Fruit fly (Drosophila melanogaster): Measurements from ENCODE around the gene CG9368.

Gene CG9368

dm6 chr3L:19564905-19565700 is 36.3 kb upstream of the CG9368 start:
- no peak for TF ChIP-seq tai (GFP tag; optimal IDR thresholded peaks at IDR 0.05)
- TF ChIP-seq lola (GFP tag; optimal IDR thresholded peaks at IDR 0.05) = no peak
- no peak for TF ChIP-seq Rel (GFP tag; optimal IDR thresholded peaks at IDR 0.05)
- TF ChIP-seq Rel (tag; optimal IDR thresholded peaks at IDR 0.05) = no peak
- no peak for TF ChIP-seq Jra (GFP tag; optimal IDR thresholded peaks at IDR 0.05)
- TF ChIP-seq OdsH (GFP tag; optimal IDR thresholded peaks at IDR 0.05) = no peak
- TF ChIP-seq Dfd (GFP tag; optimal IDR thresholded peaks at IDR 0.05) = no peak
- no peak for TF ChIP-seq usp (GFP tag; optimal IDR thresholded peaks at IDR 0.05)

dm6 chr3L:19566127-19566526 is 35.3 kb upstream of the CG9368 start:
- no peak for TF ChIP-seq N (GFP tag; optimal IDR thresholded peaks at IDR 0.05)
- TF ChIP-seq OdsH (GFP tag; optimal IDR thresholded peaks at IDR 0.05) = no peak
- no peak for TF ChIP-seq CG9705 (GFP tag; optimal IDR thresholded peaks at IDR 0.05)
- TF ChIP-seq Hr78 (GFP tag; optimal IDR thresholded peaks at IDR 0.05) = no peak

dm6 chr3L:19568999-19569398 is 32.4 kb upstream of the CG9368 start:
- TF ChIP-seq Jra (GFP tag; optimal IDR thresholded peaks at IDR 0.05) (no peak), CG9705 (GFP tag; optimal IDR thresholded peaks at IDR 0.05) (no peak), woc (GFP tag; optimal IDR thresholded peaks at IDR 0.05) (no peak), Dfd (GFP tag; optimal IDR thresholded peaks at IDR 0.05) (no peak), Myc (optimal IDR thresholded peaks at IDR 0.05) (peak; percentile 42)

dm6 chr3L:19569407-19569806 is 32.0 kb upstream of the CG9368 start:
- no peak for TF ChIP-seq dsf (GFP tag; optimal IDR thresholded peaks at IDR 0.05; ENCODE audit: borderline replicate concordance)
- no peak for TF ChIP-seq Myc (optimal IDR thresholded peaks at IDR 0.05)

- no peak for TF ChIP-seq dsf (GFP tag; optimal IDR thresholded peaks at IDR 0.05; ENCODE audit: borderline replicate concordance)
- TF ChIP-seq sage (GFP tag; optimal IDR thresholded peaks at IDR 0.05) = no peak
- peak; percentile 92 for TF ChIP-seq Dfd (GFP tag; optimal IDR thresholded peaks at IDR 0.05)
- no peak for TF ChIP-seq HLH106 (tag; optimal IDR thresholded peaks at IDR 0.05)
- no peak for TF ChIP-seq rgr (GFP tag; optimal IDR thresholded peaks at IDR 0.05)
These were observed 27.0 kb upstream of the CG9368 start for dm6 chr3L:19574452-19574851.

- TF ChIP-seq psq (GFP tag; optimal IDR thresholded peaks at IDR 0.05) = peak; percentile 52
- peak; percentile 62 for TF ChIP-seq tai (GFP tag; optimal IDR thresholded peaks at IDR 0.05)
- TF ChIP-seq brk (GFP tag; optimal IDR thresholded peaks at IDR 0.05) = peak; percentile 61
- TF ChIP-seq fru (GFP tag; optimal IDR thresholded peaks at IDR 0.05) = peak; percentile 59
- no peak for TF ChIP-seq Abd-B (GFP tag; optimal IDR thresholded peaks at IDR 0.05)
- TF ChIP-seq pan (optimal IDR thresholded peaks at IDR 0.05) = no peak
- TF ChIP-seq HLH106 (tag; optimal IDR thresholded peaks at IDR 0.05) = peak; percentile 30
- no peak for TF ChIP-seq Sp1 (GFP tag; optimal IDR thresholded peaks at IDR 0.05)
- peak; percentile 39 for TF ChIP-seq Jra (GFP tag; optimal IDR thresholded peaks at IDR 0.05)
- TF ChIP-seq OdsH (GFP tag; optimal IDR thresholded peaks at IDR 0.05) = peak; percentile 80
- peak; percentile 82 for TF ChIP-seq Hnf4 (GFP tag; optimal IDR thresholded peaks at IDR 0.05)
- TF ChIP-seq Hr78 (GFP tag; optimal IDR thresholded peaks at IDR 0.05) = no peak
- TF ChIP-seq Hr83 (GFP tag; optimal IDR thresholded peaks at IDR 0.05; ENCODE audit: poor library complexity, severe bottlenecking) = peak; percentile 95
- TF ChIP-seq br (GFP tag; optimal IDR thresholded peaks at IDR 0.05) = peak; percentile 78
- TF ChIP-seq Myc (optimal IDR thresholded peaks at IDR 0.05) = no peak
- no peak for TF ChIP-seq woc (GFP tag; optimal IDR thresholded peaks at IDR 0.05)
- peak; percentile 36 for TF ChIP-seq dmrt93B (GFP tag; optimal IDR thresholded peaks at IDR 0.05)
- TF ChIP-seq dsf (GFP tag; optimal IDR thresholded peaks at IDR 0.05; ENCODE audit: borderline replicate concordance) = no peak
- no peak for TF ChIP-seq Vsx2 (GFP tag; optimal IDR thresholded peaks at IDR 0.05; ENCODE audit: partially characterized antibody)
- no peak for TF ChIP-seq N (GFP tag; optimal IDR thresholded peaks at IDR 0.05)
- peak; percentile 28 for TF ChIP-seq ey (GFP tag; optimal IDR thresholded peaks at IDR 0.05)
- no peak for TF ChIP-seq Rel (GFP tag; optimal IDR thresholded peaks at IDR 0.05)
- peak; percentile 59 for TF ChIP-seq Rel (tag; optimal IDR thresholded peaks at IDR 0.05)
- peak; percentile 69 for TF ChIP-seq h (GFP tag; optimal IDR thresholded peaks at IDR 0.05)
- peak; percentile 85 for TF ChIP-seq rgr (GFP tag; optimal IDR thresholded peaks at IDR 0.05)
- peak; percentile 14 for TF ChIP-seq Mio (GFP tag; optimal IDR thresholded peaks at IDR 0.05)
- TF ChIP-seq GATAd (GFP tag; optimal IDR thresholded peaks at IDR 0.05) = peak; percentile 36
- TF ChIP-seq foxo (GFP tag; optimal IDR thresholded peaks at IDR 0.05) = peak in 1 of 2 experiments; percentile 55
These were observed 25.8 kb upstream of the CG9368 start for dm6 chr3L:19575650-19576049.

Measured in whole organism, wandering third instar larva.